Worm (Caenorhabditis elegans) whole organism, late embryonic: ENCODE data around the gene E04F6.10.

ENCODE experiments used
- ceh-22 ChIP-seq: sonication (generic microtip); optimal IDR thresholded peaks from 2 replicates; lab custom pipeline; 2017; ENCODE audit warnings: missing biosample characterization, missing genetic modification characterization
- fkh-10 ChIP-seq: fragments of 150-350 bp; optimal IDR thresholded peaks from 2 replicates; lab custom pipeline; 2014; ENCODE audit warnings: missing biosample characterization, missing genetic modification reagents, missing genetic modification characterization
- nhr-11 ChIP-seq: fragments of 150-350 bp; optimal IDR thresholded peaks from 2 replicates; lab custom pipeline; 2014; ENCODE audit warnings: missing biosample characterization, missing genetic modification characterization
- zip-5 ChIP-seq: sonication (generic microtip); optimal IDR thresholded peaks from 2 replicates; lab custom pipeline; 2016; ENCODE audit warnings: missing genetic modification characterization, missing compliant biosample characterization

ce11 chrII:7211280-7211679 is 5.7 kb downstream of the E04F6.10 start, which contains the start of gene E04F6.8:
- TF ChIP-seq nhr-11 (tag; lab: Kevin White, UChicago) (no peak), zip-5 (no peak), ceh-22 (no peak), fkh-10 (no peak)
